Fruit fly (Drosophila melanogaster) whole organism, embryonic: ENCODE results near the gene Mgat3.

ENCODE experiments used
- ATbp ChIP-seq: fragments of 200-800 bp; sonication (Bioruptor generic); optimal IDR thresholded peaks from 2 replicates; lab custom pipeline; 2017; ENCODE audit warnings: missing biosample characterization, mild to moderate bottlenecking, missing genetic modification characterization, missing genetic modification reagents
- CG10274 ChIP-seq: fragments of 200-800 bp; sonication (Bioruptor generic); optimal IDR thresholded peaks from 3 replicates; lab custom pipeline; 2017; ENCODE audit warnings: missing biosample characterization, mild to moderate bottlenecking, missing genetic modification characterization
- CG11695 ChIP-seq: fragments of 200-800 bp; sonication (Bioruptor generic); IDR thresholded peaks from 3 replicates; pipeline ENCODE4 v1.3.6; 2022; ENCODE audit warnings: missing biosample characterization, missing genetic modification characterization
- CG12299 ChIP-seq: fragments of 200-800 bp; sonication (Bioruptor generic); optimal IDR thresholded peaks from 2 replicates; lab custom pipeline; 2018; ENCODE audit warnings: missing biosample characterization, mild to moderate bottlenecking, missing genetic modification characterization
- CG1233 ChIP-seq: fragments of 200-800 bp; sonication (Bioruptor generic); optimal IDR thresholded peaks from 4 replicates; lab custom pipeline; 2018; ENCODE audit warnings: missing biosample characterization, mild to moderate bottlenecking, missing genetic modification characterization
- CG13123 ChIP-seq: fragments of 200-800 bp; sonication (Bioruptor generic); optimal IDR thresholded peaks from 2 replicates; lab custom pipeline; 2016; ENCODE audit warnings: missing biosample characterization, missing genetic modification characterization
- CG13424 ChIP-seq: fragments of 200-800 bp; sonication (Bioruptor generic); optimal IDR thresholded peaks from 2 replicates; lab custom pipeline; 2019; ENCODE audit warnings: missing biosample characterization, mild to moderate bottlenecking, missing genetic modification characterization, moderate library complexity
- CG15011 ChIP-seq: fragments of 200-800 bp; sonication (Bioruptor generic); optimal IDR thresholded peaks from 3 replicates; lab custom pipeline; 2018; ENCODE audit warnings: missing biosample characterization, mild to moderate bottlenecking, missing genetic modification characterization
- CG15269 ChIP-seq: fragments of 200-800 bp; sonication (Bioruptor generic); optimal IDR thresholded peaks from 2 replicates; lab custom pipeline; 2018; ENCODE audit warnings: missing biosample characterization, mild to moderate bottlenecking, missing genetic modification characterization, moderate library complexity
- CG15696 ChIP-seq: fragments of 200-800 bp; sonication (Bioruptor generic); optimal IDR thresholded peaks from 2 replicates; lab custom pipeline; 2019; ENCODE audit warnings: missing biosample characterization, mild to moderate bottlenecking, missing genetic modification characterization, moderate library complexity
- CG1647 ChIP-seq: fragments of 200-800 bp; sonication (Bioruptor generic); optimal IDR thresholded peaks from 3 replicates; lab custom pipeline; 2016; ENCODE audit warnings: missing biosample characterization, missing genetic modification characterization
- CG16863 ChIP-seq: fragments of 200-800 bp; sonication (Bioruptor generic); optimal IDR thresholded peaks from 3 replicates; lab custom pipeline; 2016; ENCODE audit warnings: missing biosample characterization, missing genetic modification characterization
- CG17829 ChIP-seq: fragments of 200-800 bp; optimal IDR thresholded peaks from 2 replicates; lab custom pipeline; 2019; ENCODE audit warnings: missing biosample characterization, mild to moderate bottlenecking, missing genetic modification characterization, moderate library complexity
- CG18011 ChIP-seq: fragments of 200-800 bp; sonication (Bioruptor generic); optimal IDR thresholded peaks from 2 replicates; lab custom pipeline; 2017; ENCODE audit warnings: missing biosample characterization, missing genetic modification characterization, mild to moderate bottlenecking, moderate library complexity, missing genotype
- CG18599 ChIP-seq: fragments of 200-800 bp; sonication (Bioruptor generic); optimal IDR thresholded peaks from 3 replicates; lab custom pipeline; 2017; ENCODE audit warnings: missing biosample characterization, missing genetic modification characterization, mild to moderate bottlenecking, moderate library complexity, missing genetic modification reagents
- CG18619 ChIP-seq: fragments of 200-800 bp; sonication (Bioruptor generic); optimal IDR thresholded peaks from 3 replicates; lab custom pipeline; 2017; ENCODE audit warnings: missing biosample characterization, mild to moderate bottlenecking, missing genetic modification characterization
- CG18764 ChIP-seq: fragments of 200-800 bp; sonication (Bioruptor generic); optimal IDR thresholded peaks from 3 replicates; lab custom pipeline; 2016; ENCODE audit warnings: missing biosample characterization, missing genetic modification characterization
- CG2120 ChIP-seq: fragments of 200-800 bp; sonication (Bioruptor generic); optimal IDR thresholded peaks from 3 replicates; lab custom pipeline; 2016; ENCODE audit warnings: missing biosample characterization, missing genetic modification characterization
- CG2875 ChIP-seq: fragments of 200-800 bp; sonication (Bioruptor generic); optimal IDR thresholded peaks from 2 replicates; lab custom pipeline; 2017; ENCODE audit warnings: missing biosample characterization, mild to moderate bottlenecking, missing genetic modification characterization, missing genetic modification reagents
- CG3407 ChIP-seq: fragments of 200-800 bp; sonication (Bioruptor generic); optimal IDR thresholded peaks from 2 replicates; lab custom pipeline; 2018; ENCODE audit warnings: missing biosample characterization, mild to moderate bottlenecking, missing genetic modification characterization
- CG34224 ChIP-seq: fragments of 200-800 bp; sonication (Bioruptor generic); IDR thresholded peaks from 3 replicates; pipeline ENCODE4 v1.3.6; 2022; ENCODE audit warnings: missing biosample characterization, missing genetic modification characterization; ENCODE audit not compliant: partially characterized antibody
- CG6689 ChIP-seq: fragments of 200-800 bp; sonication (Bioruptor generic); IDR thresholded peaks from 2 replicates; pipeline ENCODE4 v1.3.6; 2022; ENCODE audit warnings: missing biosample characterization, missing genetic modification characterization
- CG6854 ChIP-seq: fragments of 200-800 bp; sonication (Bioruptor generic); optimal IDR thresholded peaks from 3 replicates; lab custom pipeline; 2017; ENCODE audit warnings: missing biosample characterization, mild to moderate bottlenecking, missing genetic modification characterization
- CG7556 ChIP-seq: fragments of 200-800 bp; sonication (Bioruptor generic); optimal IDR thresholded peaks from 2 replicates; lab custom pipeline; 2017; ENCODE audit warnings: missing biosample characterization, mild to moderate bottlenecking, missing genetic modification characterization
- CG7786 ChIP-seq: fragments of 200-800 bp; sonication (Bioruptor generic); optimal IDR thresholded peaks from 2 replicates; lab custom pipeline; 2016; ENCODE audit warnings: missing biosample characterization, missing genetic modification characterization
- CG9609 ChIP-seq: fragments of 200-800 bp; sonication (Bioruptor generic); optimal IDR thresholded peaks from 3 replicates; lab custom pipeline; 2016; ENCODE audit warnings: missing biosample characterization, missing genetic modification characterization
- CG9932 ChIP-seq: fragments of 200-800 bp; sonication (Bioruptor generic); IDR thresholded peaks from 2 replicates; pipeline ENCODE4 v1.3.6; 2022; ENCODE audit warnings: missing biosample characterization, missing genetic modification characterization
- Chrac-16 ChIP-seq: fragments of 200-800 bp; sonication (Bioruptor generic); optimal IDR thresholded peaks from 3 replicates; lab custom pipeline; 2016; ENCODE audit warnings: missing biosample characterization, missing genetic modification characterization
- Dbx ChIP-seq: fragments of 200-800 bp; sonication (Bioruptor generic); IDR thresholded peaks from 3 replicates; pipeline ENCODE4 v1.3.6; 2022; ENCODE audit warnings: missing biosample characterization, missing genetic modification characterization
- Dfd ChIP-seq, 2 experiments: fragments of >200 bp; optimal IDR thresholded peaks; 2 replicates each; lab custom pipeline; 2017; ENCODE audit warnings: missing biosample characterization in 2 of 2, missing genetic modification characterization in 2 of 2
- Doc2 ChIP-seq: fragments of 200-800 bp; sonication (Bioruptor generic); IDR thresholded peaks from 2 replicates; pipeline ENCODE4 v1.3.6; 2022; ENCODE audit warnings: missing biosample characterization, missing genetic modification characterization
- Hr51 ChIP-seq, 2 experiments: fragments of 200-800 bp; sonication (Bioruptor generic); optimal IDR thresholded peaks; 2 replicates in 1 of 2; 3 replicates in 1 of 2; lab custom pipeline; 2016 to 2018; ENCODE audit warnings: missing biosample characterization in 2 of 2, missing genetic modification characterization in 2 of 2, mild to moderate bottlenecking in 1 of 2, moderate library complexity in 1 of 2
- NC2α ChIP-seq: fragments of 200-800 bp; sonication (Bioruptor generic); optimal IDR thresholded peaks from 2 replicates; lab custom pipeline; 2016; ENCODE audit warnings: missing biosample characterization, missing genetic modification characterization
- Opbp ChIP-seq: fragments of 200-800 bp; sonication (Bioruptor generic); IDR thresholded peaks from 3 replicates; pipeline ENCODE4 v1.3.6; 2022; ENCODE audit warnings: missing biosample characterization, missing genetic modification characterization; ENCODE audit not compliant: partially characterized antibody
- Pdp1 ChIP-seq, 2 experiments: fragments of 200-800 bp; sonication (Bioruptor generic); optimal IDR thresholded peaks; 3 replicates each; lab custom pipeline; 2016; ENCODE audit warnings: missing biosample characterization in 2 of 2, missing genetic modification characterization in 2 of 2, mild to moderate bottlenecking in 1 of 2, moderate library complexity in 1 of 2
- Poxn ChIP-seq: fragments of 200-800 bp; sonication (Bioruptor generic); IDR thresholded peaks from 2 replicates; pipeline ENCODE4 v1.3.6; 2022; ENCODE audit warnings: missing biosample characterization, missing genetic modification characterization
- Ravus ChIP-seq: fragments of 200-800 bp; sonication (Bioruptor generic); IDR thresholded peaks from 2 replicates; pipeline ENCODE4 v1.3.6; 2022; ENCODE audit warnings: missing biosample characterization, missing genetic modification characterization
- YL-1 ChIP-seq: fragments of 200-800 bp; sonication (Bioruptor generic); optimal IDR thresholded peaks from 3 replicates; lab custom pipeline; 2017; ENCODE audit warnings: missing biosample characterization, mild to moderate bottlenecking, missing genetic modification characterization
- ci ChIP-seq: fragments of 200-800 bp; sonication (Bioruptor generic); IDR thresholded peaks from 3 replicates; pipeline ENCODE4 v1.3.6; 2022; ENCODE audit warnings: missing biosample characterization, missing genetic modification characterization
- dan ChIP-seq: fragments of 200-800 bp; sonication (Bioruptor generic); IDR thresholded peaks from 2 replicates; pipeline ENCODE4 v1.3.6; 2022; ENCODE audit warnings: missing biosample characterization, missing genetic modification characterization
- fd3F ChIP-seq: fragments of 200-800 bp; sonication (Bioruptor generic); optimal IDR thresholded peaks from 2 replicates; lab custom pipeline; 2018; ENCODE audit warnings: missing biosample characterization, mild to moderate bottlenecking, missing genetic modification characterization, moderate library complexity
- fu2 ChIP-seq: fragments of 200-800 bp; sonication (Bioruptor generic); optimal IDR thresholded peaks from 2 replicates; lab custom pipeline; 2016; ENCODE audit warnings: missing biosample characterization, missing genetic modification characterization
- kni ChIP-seq: fragments of 200-800 bp; sonication (Bioruptor generic); optimal IDR thresholded peaks from 3 replicates; lab custom pipeline; 2017; ENCODE audit warnings: mild to moderate bottlenecking, missing biosample characterization, missing genetic modification reagents, missing genetic modification characterization
- mirr ChIP-seq: fragments of 200-800 bp; sonication (Bioruptor generic); optimal IDR thresholded peaks from 3 replicates; lab custom pipeline; 2018; ENCODE audit warnings: missing biosample characterization, mild to moderate bottlenecking, missing genetic modification characterization
- pfk ChIP-seq: fragments of 200-800 bp; sonication (Bioruptor generic); optimal IDR thresholded peaks from 2 replicates; lab custom pipeline; 2018; ENCODE audit warnings: missing biosample characterization, mild to moderate bottlenecking, missing genetic modification characterization, moderate library complexity
- psq ChIP-seq: fragments of 200-800 bp; sonication (Bioruptor generic); optimal IDR thresholded peaks from 2 replicates; lab custom pipeline; 2017; ENCODE audit warnings: missing biosample characterization, missing genetic modification characterization
- ranshi ChIP-seq: fragments of 200-800 bp; sonication (Bioruptor generic); IDR thresholded peaks from 2 replicates; pipeline ENCODE4 v1.3.6; 2022; ENCODE audit warnings: missing biosample characterization, missing genetic modification characterization
- ttk ChIP-seq: fragments of 200-800 bp; sonication (Bioruptor generic); IDR thresholded peaks from 2 replicates; pipeline ENCODE4 v2.1.2; 2022; ENCODE audit warnings: missing biosample characterization, missing genetic modification characterization
- z ChIP-seq: fragments of 200-800 bp; sonication (Bioruptor generic); IDR thresholded peaks from 3 replicates; pipeline ENCODE4 v1.3.6; 2022; ENCODE audit warnings: missing biosample characterization, missing genetic modification characterization
- zfh1 ChIP-seq: fragments of 200-800 bp; sonication (Bioruptor generic); IDR thresholded peaks from 3 replicates; pipeline ENCODE4 v1.3.6; 2022; ENCODE audit warnings: missing biosample characterization, missing genetic modification characterization

The Mgat3 gene

dm6 chr2L:13176701-13177249, 5.6 kb downstream of the Mgat3 start, which contains the start of the genes Sfmbt and CG5439 (continued):
- TF ChIP-seq Hr51 (GFP tag; optimal IDR thresholded peaks at IDR 0.05; lab: Kevin White, UChicago) (peak in 1 of 2 experiments; percentile 75), CG2120 (GFP tag; lab: Kevin White, UChicago) (peak; percentile 92), CG15011 (GFP tag; lab: Kevin White, UChicago) (no peak), ranshi (GFP tag; lab: Robert Waterston, UW) (peak; percentile 38), CG6689 (GFP tag; lab: Robert Waterston, UW) (peak; percentile 66), CG13123 (GFP tag; lab: Kevin White, UChicago) (peak; percentile 29), CG1233 (GFP tag; lab: Kevin White, UChicago) (no peak), Dbx (GFP tag; lab: Robert Waterston, UW) (peak; percentile 87), CG9932 (peak; percentile 90), CG11695 (GFP tag; lab: Robert Waterston, UW) (0 out of 3 replicates have a peak, but pooled peaks have one; percentile 20), ttk (GFP tag; lab: Robert Waterston, UW) (peak; percentile 30; the same call in 1 of the 2 replicates), CG7556 (GFP tag; lab: Kevin White, UChicago) (no peak), NC2α (GFP tag; lab: Kevin White, UChicago) (no peak), Ravus (GFP tag; lab: Robert Waterston, UW) (no peak), ATbp (GFP tag; lab: Kevin White, UChicago) (no peak), CG1647 (GFP tag; lab: Kevin White, UChicago) (peak; percentile 50), Opbp (GFP tag; lab: Robert Waterston, UW) (peak; percentile 66; the same call in 2 of the 3 replicates), CG9609 (peak; percentile 78), CG6854 (peak; percentile 16), CG15696 (tag; lab: Kevin White, UChicago) (peak; percentile 73), pfk (GFP tag; lab: Kevin White, UChicago) (no peak), CG34224 (GFP tag; lab: Robert Waterston, UW) (no peak; the same call in 2 of the 3 replicates), CG18764 (GFP tag; lab: Kevin White, UChicago) (peak; percentile 46), CG18619 (peak; percentile 75), CG17829 (tag; lab: Kevin White, UChicago) (peak; percentile 80), CG13424 (tag; lab: Kevin White, UChicago) (peak; percentile 81), fu2 (GFP tag; lab: Kevin White, UChicago) (peak; percentile 88), z (GFP tag; lab: Robert Waterston, UW) (no peak), CG3407 (no peak), Chrac-16 (GFP tag; lab: Kevin White, UChicago) (peak; percentile 76), zfh1 (0 out of 3 replicates have a peak, but pooled peaks have one; percentile 8), mirr (GFP tag; lab: Kevin White, UChicago) (no peak), CG18011 (GFP tag; lab: Kevin White, UChicago) (peak; percentile 38), YL-1 (GFP tag; lab: Kevin White, UChicago) (peak; percentile 94), CG10274 (GFP tag; lab: Kevin White, UChicago) (peak; percentile 36), kni (no peak), CG12299 (tag; lab: Kevin White, UChicago) (peak; percentile 6), CG7786 (peak; percentile 77), dan (GFP tag; lab: Robert Waterston, UW) (no peak), ci (GFP tag; lab: Robert Waterston, UW) (peak; percentile 59), psq (GFP tag; lab: Kevin White, UChicago) (peak; percentile 76), Dfd (GFP tag; optimal IDR thresholded peaks at IDR 0.05; lab: Kevin White, UChicago) (no peak), Poxn (GFP tag; lab: Robert Waterston, UW) (no peak; the same call in 1 of the 2 replicates), CG16863 (GFP tag; lab: Kevin White, UChicago) (peak; percentile 69), fd3F (peak; percentile 59), CG2875 (GFP tag; lab: Kevin White, UChicago) (no peak), Pdp1 (GFP tag; optimal IDR thresholded peaks at IDR 0.05; lab: Kevin White, UChicago) (peak; percentile 57 to 77), CG15269 (tag; lab: Kevin White, UChicago) (no peak), CG18599 (GFP tag; lab: Kevin White, UChicago) (no peak), Doc2 (GFP tag; lab: Robert Waterston, UW) (no peak)
